Worm (Caenorhabditis elegans) whole organism, L4 larva: ENCODE results near the gene F40H3.2.

Experiments used
- F26F4.8 ChIP-seq: fragments of 200-800 bp; sonication (Bioruptor generic); conservative IDR thresholded peaks from 2 replicates; pipeline ENCODE4 v1.3.6; 2022; ENCODE audit warnings: missing genetic modification characterization, missing compliant biosample characterization
- ama-1 ChIP-seq: fragments of 150-350 bp; optimal IDR thresholded peaks from 2 replicates; lab custom pipeline; 2014; ENCODE audit warnings: inconsistent platforms, mixed read lengths
- mdt-29 ChIP-seq: fragments of 200-800 bp; sonication (Bioruptor generic); IDR thresholded peaks from 2 replicates; pipeline ENCODE4 v1.3.6; 2022; ENCODE audit warnings: missing genetic modification reagents, missing genetic modification characterization, missing compliant biosample characterization
- pqm-1 ChIP-seq: sonication (generic microtip); optimal IDR thresholded peaks from 2 replicates; lab custom pipeline; 2017; ENCODE audit warnings: missing biosample characterization, missing genetic modification characterization
- skn-1 ChIP-seq: fragments of 150-350 bp; optimal IDR thresholded peaks from 2 replicates; lab custom pipeline; 2014; ENCODE audit warnings: missing biosample characterization, missing genetic modification characterization

DNA sequence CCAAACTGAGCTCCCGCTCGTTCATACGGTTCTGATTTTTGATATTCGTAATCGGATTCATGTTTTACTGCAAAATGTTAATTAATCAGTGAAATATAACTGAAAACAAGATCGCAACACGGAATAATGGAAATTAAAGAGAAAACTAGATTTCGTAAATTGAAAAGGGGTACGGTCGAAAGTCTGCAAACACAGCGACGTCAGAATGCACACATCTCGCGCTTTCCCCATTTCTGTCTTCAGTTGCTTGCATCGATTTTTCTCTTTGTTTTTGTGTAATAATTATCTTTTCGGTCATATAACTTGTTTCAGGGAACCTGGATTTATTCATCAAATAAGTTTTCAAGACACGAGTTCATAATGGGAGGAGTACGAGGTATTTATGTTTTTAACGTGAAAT, 23.4 kb downstream of the F40H3.2 start, which contains the start of the genes rbmx-2 and C30B5.2:
- TF ChIP-seq F26F4.8 (GFP tag; lab: Robert Waterston, UW), result no peak
- no peak for TF ChIP-seq pqm-1 (tag; lab: Kevin White, UChicago)
- no peak for TF ChIP-seq mdt-29
- no peak for TF ChIP-seq skn-1 (tag; lab: Kevin White, UChicago)
- no peak for TF ChIP-seq ama-1 (lab: Kevin White, UChicago)
